Fruit fly (Drosophila melanogaster) whole organism, adult: ENCODE results near the gene CG7182.

ENCODE experiments used
- CG11617 ChIP-seq: fragments of 200-800 bp; sonication (Bioruptor generic); optimal IDR thresholded peaks from 2 replicates; lab custom pipeline; 2017; ENCODE audit warnings: mild to moderate bottlenecking, missing biosample characterization, missing genetic modification reagents, missing genetic modification characterization
- CG12768 ChIP-seq: fragments of 200-800 bp; sonication (Bioruptor generic); optimal IDR thresholded peaks from 2 replicates; lab custom pipeline; 2017; ENCODE audit warnings: missing biosample characterization, missing genetic modification characterization, mild to moderate bottlenecking, moderate library complexity, missing genetic modification reagents
- CG14711 ChIP-seq: fragments of 200-800 bp; sonication (Bioruptor generic); optimal IDR thresholded peaks from 2 replicates; lab custom pipeline; 2018; ENCODE audit warnings: missing biosample characterization, mild to moderate bottlenecking, missing genetic modification characterization, moderate library complexity
- CG1620 ChIP-seq: fragments of 200-800 bp; sonication (Bioruptor generic); optimal IDR thresholded peaks from 2 replicates; lab custom pipeline; 2016; ENCODE audit warnings: missing biosample characterization, missing genetic modification characterization
- CG33017 ChIP-seq: fragments of 200-800 bp; sonication (Bioruptor generic); optimal IDR thresholded peaks from 2 replicates; lab custom pipeline; 2018; ENCODE audit warnings: missing biosample characterization, mild to moderate bottlenecking, missing genetic modification characterization, moderate library complexity
- CG5204 ChIP-seq: fragments of 200-800 bp; sonication (Bioruptor generic); optimal IDR thresholded peaks from 2 replicates; lab custom pipeline; 2016; ENCODE audit warnings: missing biosample characterization, missing genetic modification characterization
- CG7045 ChIP-seq: fragments of 200-800 bp; sonication (Bioruptor generic); optimal IDR thresholded peaks from 2 replicates; lab custom pipeline; 2017; ENCODE audit warnings: missing biosample characterization, mild to moderate bottlenecking, missing genetic modification characterization
- CG7101 ChIP-seq: fragments of 200-800 bp; sonication (Bioruptor generic); optimal IDR thresholded peaks from 2 replicates; lab custom pipeline; 2018; ENCODE audit warnings: missing biosample characterization, mild to moderate bottlenecking, missing genetic modification characterization, moderate library complexity
- Clk ChIP-seq: fragments of 200-800 bp; sonication (Bioruptor generic); optimal IDR thresholded peaks from 2 replicates; lab custom pipeline; 2017; ENCODE audit warnings: missing biosample characterization, missing genetic modification characterization
- Crg-1 ChIP-seq: fragments of 200-800 bp; sonication (Bioruptor generic); optimal IDR thresholded peaks from 2 replicates; lab custom pipeline; 2016; ENCODE audit warnings: missing biosample characterization, missing genetic modification characterization
- Hr96 ChIP-seq: fragments of 200-800 bp; sonication (Bioruptor generic); optimal IDR thresholded peaks from 2 replicates; lab custom pipeline; 2016; ENCODE audit warnings: missing biosample characterization, missing genetic modification characterization
- Mnt ChIP-seq: fragments of 200-800 bp; sonication (Bioruptor generic); optimal IDR thresholded peaks from 2 replicates; lab custom pipeline; 2016; ENCODE audit warnings: missing biosample characterization, mild to moderate bottlenecking, missing genetic modification characterization
- bab1 ChIP-seq: fragments of 200-800 bp; sonication (Bioruptor generic); optimal IDR thresholded peaks from 3 replicates; lab custom pipeline; 2019; ENCODE audit warnings: missing biosample characterization, mild to moderate bottlenecking, missing genetic modification characterization, moderate library complexity
- cic ChIP-seq: fragments of 200-800 bp; sonication (Bioruptor generic); optimal IDR thresholded peaks from 2 replicates; lab custom pipeline; 2017; ENCODE audit warnings: missing biosample characterization, mild to moderate bottlenecking, missing genetic modification characterization, moderate library complexity
- cnc ChIP-seq, 2 experiments: fragments of >200 bp; optimal IDR thresholded peaks; 2 replicates each; lab custom pipeline; 2017
- kay ChIP-seq: fragments of 200-800 bp; sonication (Bioruptor generic); peaks from one replicate; lab custom pipeline; 2016; ENCODE audit warnings: missing biosample characterization, missing genetic modification characterization, borderline replicate concordance
- ovo ChIP-seq: fragments of 200-800 bp; sonication (Bioruptor generic); optimal IDR thresholded peaks from 2 replicates; lab custom pipeline; 2016; ENCODE audit warnings: missing biosample characterization, missing genetic modification characterization
- pad ChIP-seq: fragments of 200-800 bp; sonication (Bioruptor generic); optimal IDR thresholded peaks from 3 replicates; lab custom pipeline; 2017; ENCODE audit warnings: missing biosample characterization, missing genetic modification characterization, mild to moderate bottlenecking, moderate library complexity, missing genetic modification reagents
- tj ChIP-seq: fragments of 200-800 bp; sonication (Bioruptor generic); optimal IDR thresholded peaks from 3 replicates; lab custom pipeline; 2017; ENCODE audit warnings: missing biosample characterization, mild to moderate bottlenecking, missing genetic modification characterization, moderate library complexity
- toe ChIP-seq: fragments of 200-800 bp; sonication (Bioruptor generic); optimal IDR thresholded peaks from 2 replicates; lab custom pipeline; 2016; ENCODE audit warnings: missing biosample characterization, missing genetic modification characterization

CG7182 gene

DNA sequence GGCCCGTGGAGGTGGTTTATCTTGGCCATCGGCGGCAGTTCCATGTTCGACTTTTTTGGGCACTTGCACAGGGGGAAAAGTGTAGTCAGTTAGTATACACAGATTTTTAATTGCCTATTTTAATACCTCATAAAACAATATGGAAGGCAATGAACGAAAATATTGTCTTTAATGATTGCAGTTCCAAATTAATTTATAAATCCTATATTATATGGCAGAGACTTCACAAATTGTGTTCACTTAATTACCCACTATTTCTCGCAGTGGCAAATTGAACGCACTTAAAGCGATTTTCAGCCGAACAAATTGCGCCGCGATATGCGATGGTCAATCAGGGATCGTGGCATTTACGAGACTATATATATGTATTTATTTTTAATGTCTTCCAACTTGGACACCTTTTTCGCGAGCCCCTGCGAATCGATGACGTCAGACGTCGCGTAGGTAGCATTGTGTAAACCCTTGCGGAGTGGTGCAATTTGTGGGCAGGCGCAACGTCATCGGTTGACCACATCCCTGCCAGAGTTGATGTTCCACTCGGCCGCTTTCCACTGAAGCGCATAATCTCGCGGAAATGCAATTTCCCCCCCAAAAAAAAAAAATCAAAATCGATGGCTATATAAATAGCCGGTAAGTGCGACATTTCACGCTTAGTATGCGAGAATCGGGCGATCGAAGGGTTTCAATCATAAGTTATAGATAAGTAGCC is 25.9 kb downstream of the CG7182 start, which contains the start of gene CG13670:
TSS of gene CG13670 (plus strand) at position 659 of the 709 bp plus-strand sequence.
- TF ChIP-seq Hr96 (GFP tag; lab: Kevin White, UChicago) (no peak), tj (GFP tag; lab: Kevin White, UChicago) (no peak), toe (GFP tag; lab: Kevin White, UChicago) (no peak), CG1620 (GFP tag; lab: Kevin White, UChicago) (no peak), CG5204 (GFP tag; lab: Kevin White, UChicago) (no peak), CG11617 (GFP tag; lab: Kevin White, UChicago) (no peak), cnc (optimal IDR thresholded peaks at IDR 0.05; lab: Kevin White, UChicago) (no peak), CG33017 (no peak), kay (GFP tag; lab: Kevin White, UChicago) (no peak), cic (no peak), Crg-1 (no peak), Clk (GFP tag; lab: Kevin White, UChicago) (no peak), pad (GFP tag; lab: Kevin White, UChicago) (no peak), CG7101 (no peak), CG14711 (no peak)

DNA sequence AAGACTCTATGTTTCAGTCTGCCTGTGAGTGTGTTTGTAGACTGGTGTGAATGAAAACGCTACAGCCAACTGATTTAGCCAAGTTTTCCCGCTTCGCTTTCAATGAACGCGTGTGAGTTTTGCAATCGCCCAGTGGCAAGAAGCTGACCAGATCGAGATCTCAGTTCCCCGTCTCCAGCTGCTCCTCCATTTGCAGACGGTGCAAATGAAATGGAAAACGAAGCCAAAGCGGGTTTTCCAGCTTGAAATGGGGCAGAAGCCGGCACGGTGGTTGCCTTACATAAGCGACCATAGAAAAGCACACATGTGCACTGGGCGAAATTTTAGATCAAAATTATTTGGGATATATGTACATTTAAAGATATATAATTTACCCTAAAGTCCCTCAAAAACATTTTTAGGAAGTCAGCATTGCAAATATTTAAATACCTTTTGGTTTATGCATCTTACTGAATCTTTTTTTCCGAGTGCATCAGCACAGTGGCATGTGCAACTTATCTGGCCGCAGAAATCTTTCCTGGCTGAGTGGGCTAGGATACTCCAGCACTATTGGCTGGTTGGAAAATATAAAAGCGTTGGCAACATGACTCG is 27.2 kb downstream of the CG7182 start, which contains the start of gene CG43059:
TSS of gene CG43059 (minus strand) at position 51 of the 591 bp plus-strand sequence.
- no peak for TF ChIP-seq pad (GFP tag; lab: Kevin White, UChicago)
- no peak for TF ChIP-seq CG7045 (GFP tag; lab: Kevin White, UChicago)
- no peak for TF ChIP-seq Clk (GFP tag; lab: Kevin White, UChicago)
- no peak for TF ChIP-seq tj (GFP tag; lab: Kevin White, UChicago)
- TF ChIP-seq cnc (optimal IDR thresholded peaks at IDR 0.05; lab: Kevin White, UChicago) = no peak
- TF ChIP-seq CG14711 = no peak
- TF ChIP-seq toe (GFP tag; lab: Kevin White, UChicago) = no peak
- TF ChIP-seq Mnt (GFP tag; lab: Kevin White, UChicago) = no peak
- TF ChIP-seq kay (GFP tag; lab: Kevin White, UChicago) = no peak
- no peak for TF ChIP-seq CG33017
- no peak for TF ChIP-seq CG7101
- no peak for TF ChIP-seq Hr96 (GFP tag; lab: Kevin White, UChicago)
- TF ChIP-seq Crg-1 = no peak
- TF ChIP-seq cic = no peak
- TF ChIP-seq ovo = no peak
- TF ChIP-seq CG5204 (GFP tag; lab: Kevin White, UChicago) = no peak
- TF ChIP-seq bab1 (GFP tag; lab: Kevin White, UChicago) = no peak
- TF ChIP-seq CG1620 (GFP tag; lab: Kevin White, UChicago) = no peak
- TF ChIP-seq CG11617 (GFP tag; lab: Kevin White, UChicago) = no peak

- TF ChIP-seq CG7045 (GFP tag; lab: Kevin White, UChicago) (no peak), cnc (optimal IDR thresholded peaks at IDR 0.05; lab: Kevin White, UChicago) (no peak), CG1620 (GFP tag; lab: Kevin White, UChicago) (peak; percentile 6), CG33017 (peak; percentile 13), cic (no peak), ovo (peak; percentile 26), CG5204 (GFP tag; lab: Kevin White, UChicago) (no peak), CG12768 (GFP tag; lab: Kevin White, UChicago) (no peak), Hr96 (GFP tag; lab: Kevin White, UChicago) (peak; percentile 2), CG14711 (peak; percentile 56), CG7101 (peak; percentile 34), Clk (GFP tag; lab: Kevin White, UChicago) (no peak), Mnt (GFP tag; lab: Kevin White, UChicago) (peak; percentile 74), Crg-1 (peak; percentile 51), kay (GFP tag; lab: Kevin White, UChicago) (peak; percentile 71), CG11617 (GFP tag; lab: Kevin White, UChicago) (peak; percentile 25), toe (GFP tag; lab: Kevin White, UChicago) (peak; percentile 50), bab1 (GFP tag; lab: Kevin White, UChicago) (peak; percentile 71), pad (GFP tag; lab: Kevin White, UChicago) (peak; percentile 56), tj (GFP tag; lab: Kevin White, UChicago) (peak; percentile 62)
Measured at dm6 chr3L:8315141-8315816, 30.9 kb downstream of the CG7182 start, which contains the start of gene Cpsf6. Gene Cpsf6 (minus strand): TSS chr3L:8315502.

dm6 chr3L:8314788-8315140 is 31.4 kb downstream of the CG7182 start:
- TF ChIP-seq tj (GFP tag; lab: Kevin White, UChicago) (no peak), Clk (GFP tag; lab: Kevin White, UChicago) (no peak), CG33017 (no peak), CG1620 (GFP tag; lab: Kevin White, UChicago) (no peak), CG11617 (GFP tag; lab: Kevin White, UChicago) (no peak), Mnt (GFP tag; lab: Kevin White, UChicago) (no peak), cnc (optimal IDR thresholded peaks at IDR 0.05; lab: Kevin White, UChicago) (no peak), bab1 (GFP tag; lab: Kevin White, UChicago) (no peak), CG14711 (no peak), CG7045 (GFP tag; lab: Kevin White, UChicago) (no peak), CG7101 (no peak), cic (no peak), ovo (no peak)

DNA sequence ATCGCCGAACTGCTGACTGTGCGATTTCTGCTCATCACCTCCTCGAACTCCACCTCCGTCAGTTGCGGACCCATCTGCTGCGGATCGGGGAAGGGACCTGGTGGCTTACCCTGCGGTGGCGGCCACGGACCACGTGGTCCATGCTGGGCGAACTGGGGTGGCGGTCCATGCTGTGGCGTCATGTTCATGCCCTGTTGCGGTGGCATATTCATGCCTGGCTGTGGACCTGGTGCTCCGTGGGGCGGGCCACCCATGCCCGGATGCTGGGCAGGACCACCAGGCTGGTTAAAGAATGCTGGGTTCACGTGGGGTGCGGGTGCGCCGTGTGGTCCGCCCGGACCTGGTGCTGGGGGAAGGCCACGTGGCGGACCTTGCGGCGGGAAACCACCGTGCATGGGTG is 33.9 kb downstream of the CG7182 start:
- TF ChIP-seq CG5204 (GFP tag; lab: Kevin White, UChicago) = no peak
